Worm (Caenorhabditis elegans): Measurements from ENCODE around the gene spex-3.

ce11 chrIII:1663056-1663455 lies 39.2 kb downstream of the spex-3 start:
- no peak for TF ChIP-seq ztf-11 (tag; optimal IDR thresholded peaks at IDR 0.05)
- no peak for TF ChIP-seq nhr-76 (tag; optimal IDR thresholded peaks at IDR 0.05)
- no peak for TF ChIP-seq jun-1 (tag; optimal IDR thresholded peaks at IDR 0.05)
- no peak for TF ChIP-seq nhr-11 (tag; optimal IDR thresholded peaks at IDR 0.05)
- no peak for TF ChIP-seq R02D3.7 (tag; optimal IDR thresholded peaks at IDR 0.05)
